Worm (Caenorhabditis elegans) whole organism, early embryonic: ENCODE measurements around the gene hum-6.

Experiments used
- B0310.2 ChIP-seq: sonication (generic microtip); optimal IDR thresholded peaks from 2 replicates; lab custom pipeline; 2016; ENCODE audit warnings: mild to moderate bottlenecking, missing genetic modification characterization, missing compliant biosample characterization
- F13C5.2 ChIP-seq: sonication (generic microtip); optimal IDR thresholded peaks from 2 replicates; lab custom pipeline; 2017; ENCODE audit warnings: mild to moderate bottlenecking, missing genetic modification characterization, inconsistent platforms, missing compliant biosample characterization
- aly-1 ChIP-seq: sonication (generic microtip); optimal IDR thresholded peaks from 2 replicates; lab custom pipeline; 2016; ENCODE audit warnings: missing genetic modification characterization, missing compliant biosample characterization
- ama-1 ChIP-seq: fragments of 150-350 bp; optimal IDR thresholded peaks from 2 replicates; lab custom pipeline; 2014
- ceh-13 ChIP-seq: fragments of 200-800 bp; sonication (Bioruptor generic); optimal IDR thresholded peaks from 2 replicates; lab custom pipeline; 2018; ENCODE audit warnings: mild to moderate bottlenecking, missing genetic modification characterization, missing compliant biosample characterization
- ceh-36 ChIP-seq: sonication (generic microtip); optimal IDR thresholded peaks from 2 replicates; lab custom pipeline; 2016; ENCODE audit warnings: missing genetic modification characterization, inconsistent platforms, missing compliant biosample characterization
- ets-7 ChIP-seq: sonication (generic microtip); optimal IDR thresholded peaks from 2 replicates; lab custom pipeline; 2016; ENCODE audit warnings: missing genotype, missing genetic modification characterization, missing compliant biosample characterization
- flt-1 ChIP-seq: fragments of 200-800 bp; sonication (Bioruptor generic); IDR thresholded peaks from 2 replicates; pipeline ENCODE4 v1.3.6; 2022; ENCODE audit warnings: missing genetic modification characterization, missing compliant biosample characterization
- hmbx-1 ChIP-seq: sonication (generic microtip); optimal IDR thresholded peaks from 2 replicates; lab custom pipeline; 2016; ENCODE audit warnings: mild to moderate bottlenecking, missing genetic modification characterization, missing compliant biosample characterization
- hmg-4 ChIP-seq: fragments of 200-800 bp; sonication (Bioruptor generic); optimal IDR thresholded peaks from 2 replicates; lab custom pipeline; 2018; ENCODE audit warnings: mild to moderate bottlenecking, missing genetic modification characterization, missing compliant biosample characterization
- hnd-1 ChIP-seq: sonication (generic microtip); optimal IDR thresholded peaks from 2 replicates; lab custom pipeline; 2016; ENCODE audit warnings: missing genetic modification characterization, missing compliant biosample characterization
- pes-1 ChIP-seq: fragments of 200-800 bp; sonication (Bioruptor generic); IDR thresholded peaks from 2 replicates; pipeline ENCODE4 v1.3.6; 2022; ENCODE audit warnings: missing genetic modification reagents, missing genetic modification characterization, missing compliant biosample characterization
- scrt-1 ChIP-seq: fragments of 200-800 bp; sonication (Bioruptor generic); IDR thresholded peaks from 2 replicates; pipeline ENCODE4 v1.3.6; 2022; ENCODE audit warnings: missing genetic modification characterization, missing compliant biosample characterization
- sea-1 ChIP-seq: fragments of 200-800 bp; sonication (Bioruptor generic); conservative IDR thresholded peaks from 2 replicates; pipeline ENCODE4 v1.3.6; 2022; ENCODE audit warnings: missing genetic modification characterization, missing compliant biosample characterization
- tbx-11 ChIP-seq: fragments of 200-800 bp; sonication (Bioruptor generic); IDR thresholded peaks from 2 replicates; pipeline ENCODE4 v1.3.6; 2022; ENCODE audit warnings: missing genetic modification characterization, missing compliant biosample characterization
- tbx-37 ChIP-seq: fragments of 200-800 bp; sonication (Bioruptor generic); conservative IDR thresholded peaks from 2 replicates; pipeline ENCODE4 v1.3.6; 2022; ENCODE audit warnings: missing genetic modification reagents, missing genetic modification characterization, missing compliant biosample characterization
- tra-4 ChIP-seq: sonication (generic microtip); optimal IDR thresholded peaks from 2 replicates; lab custom pipeline; 2017; ENCODE audit warnings: missing genetic modification characterization, missing compliant biosample characterization

hum-6 gene

DNA sequence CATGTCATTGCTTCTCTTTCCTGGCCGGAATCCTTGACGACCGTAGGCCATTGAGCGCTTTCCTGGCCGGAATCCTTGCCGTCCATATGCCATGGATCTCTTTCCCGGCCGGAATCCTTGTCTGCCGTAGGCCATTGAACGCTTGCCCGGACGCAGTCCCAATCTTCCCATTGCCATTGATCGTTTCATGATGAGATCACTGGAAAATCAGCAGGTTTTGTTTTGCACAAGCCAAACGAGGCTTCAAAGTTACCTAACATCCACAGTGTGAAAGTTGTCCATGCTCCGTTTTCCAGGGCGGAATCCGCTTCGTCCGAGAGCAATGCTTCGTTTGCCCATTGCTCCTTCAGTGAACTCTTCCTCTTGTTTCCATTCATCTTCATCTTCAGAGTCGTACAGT is 41.2 kb downstream of the hum-6 start:
- no peak for TF ChIP-seq ceh-36 (tag; lab: Kevin White, UChicago)
- TF ChIP-seq pes-1 (GFP tag; lab: Robert Waterston, UW), result no peak
- no peak for TF ChIP-seq ceh-13 (GFP tag; lab: Kevin White, UChicago)
- no peak for TF ChIP-seq scrt-1
- no peak for TF ChIP-seq tra-4 (tag; lab: Kevin White, UChicago)
- TF ChIP-seq ama-1 (lab: Kevin White, UChicago), result no peak
- TF ChIP-seq tbx-11 (GFP tag; lab: Robert Waterston, UW), result no peak
- TF ChIP-seq aly-1 (tag; lab: Kevin White, UChicago), result no peak
- TF ChIP-seq sea-1, result no peak
- TF ChIP-seq F13C5.2, result no peak
- no peak for TF ChIP-seq B0310.2 (tag; lab: Kevin White, UChicago)
- no peak for TF ChIP-seq hmbx-1 (tag; lab: Kevin White, UChicago)
- no peak for TF ChIP-seq flt-1 (GFP tag; lab: Robert Waterston, UW)
- TF ChIP-seq ets-7 (tag; lab: Kevin White, UChicago), result no peak
- no peak for TF ChIP-seq hmg-4 (GFP tag; lab: Kevin White, UChicago)
- no peak for TF ChIP-seq hnd-1 (tag; lab: Kevin White, UChicago)
- no peak for TF ChIP-seq tbx-37

DNA sequence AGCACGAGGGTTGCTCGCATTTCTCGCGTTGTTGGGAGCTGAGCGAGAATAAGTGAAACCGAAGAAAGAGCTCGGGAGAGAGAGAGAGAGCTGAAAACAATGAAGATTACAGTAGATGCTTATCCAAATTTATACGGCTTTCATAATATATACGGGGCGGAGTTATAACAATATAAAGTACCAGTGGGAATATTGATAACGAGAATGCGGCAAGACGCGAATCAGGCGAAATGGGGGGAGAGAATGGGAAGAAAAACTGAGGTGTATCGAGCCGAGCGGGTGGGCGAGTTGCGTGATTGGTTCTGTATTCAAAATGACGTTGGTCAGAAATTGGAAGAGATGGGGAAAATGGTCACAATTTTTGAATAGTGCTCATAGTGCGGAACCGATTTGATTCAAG is 41.8 kb downstream of the hum-6 start, which contains the start of gene nlp-2:
nlp-2 (minus strand) TSS at position 101 of the 400 bp plus-strand sequence.
- TF ChIP-seq ceh-36 (tag; lab: Kevin White, UChicago), result no peak
- TF ChIP-seq hmbx-1 (tag; lab: Kevin White, UChicago), result no peak
- TF ChIP-seq hmg-4 (GFP tag; lab: Kevin White, UChicago), result no peak
- TF ChIP-seq ets-7 (tag; lab: Kevin White, UChicago), result no peak
- no peak for TF ChIP-seq aly-1 (tag; lab: Kevin White, UChicago)
- no peak for TF ChIP-seq flt-1 (GFP tag; lab: Robert Waterston, UW)
- no peak for TF ChIP-seq sea-1
- no peak for TF ChIP-seq hnd-1 (tag; lab: Kevin White, UChicago)
- no peak for TF ChIP-seq tra-4 (tag; lab: Kevin White, UChicago)
- no peak for TF ChIP-seq tbx-11 (GFP tag; lab: Robert Waterston, UW)
- TF ChIP-seq tbx-37, result no peak
- no peak for TF ChIP-seq scrt-1
- no peak for TF ChIP-seq ama-1 (lab: Kevin White, UChicago)
- no peak for TF ChIP-seq B0310.2 (tag; lab: Kevin White, UChicago)
- TF ChIP-seq ceh-13 (GFP tag; lab: Kevin White, UChicago), result no peak
- TF ChIP-seq pes-1 (GFP tag; lab: Robert Waterston, UW), result no peak
- no peak for TF ChIP-seq F13C5.2

DNA sequence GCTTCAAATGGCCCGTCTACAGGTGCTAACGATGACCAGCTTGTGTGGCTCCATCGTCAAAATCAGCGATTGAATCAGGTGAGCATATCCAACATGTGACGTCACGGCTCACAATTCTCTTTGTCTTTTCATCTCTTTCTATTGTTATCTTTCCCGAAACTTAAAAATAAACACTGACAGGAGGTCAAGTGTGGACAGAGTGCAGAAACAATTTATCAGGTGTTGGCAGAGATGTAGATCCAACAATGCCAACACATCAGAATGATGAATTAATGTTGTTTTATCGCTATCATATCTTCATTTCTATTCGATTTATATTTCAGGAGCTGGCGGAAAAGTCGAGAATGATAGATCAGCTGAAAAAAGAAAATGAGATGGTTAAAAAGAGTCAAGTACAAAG is 45.1 kb downstream of the hum-6 start:
- TF ChIP-seq tbx-11 (GFP tag; lab: Robert Waterston, UW) (no peak), pes-1 (GFP tag; lab: Robert Waterston, UW) (no peak), hmg-4 (GFP tag; lab: Kevin White, UChicago) (no peak), tra-4 (tag; lab: Kevin White, UChicago) (no peak), ceh-13 (GFP tag; lab: Kevin White, UChicago) (no peak), F13C5.2 (no peak), B0310.2 (tag; lab: Kevin White, UChicago) (no peak), ets-7 (tag; lab: Kevin White, UChicago) (no peak), hnd-1 (tag; lab: Kevin White, UChicago) (no peak), tbx-37 (no peak), flt-1 (GFP tag; lab: Robert Waterston, UW) (no peak), scrt-1 (no peak), hmbx-1 (tag; lab: Kevin White, UChicago) (no peak), ama-1 (lab: Kevin White, UChicago) (no peak), aly-1 (tag; lab: Kevin White, UChicago) (no peak), sea-1 (no peak), ceh-36 (tag; lab: Kevin White, UChicago) (no peak)

- TF ChIP-seq hnd-1 (tag; lab: Kevin White, UChicago), result no peak
- no peak for TF ChIP-seq ama-1 (lab: Kevin White, UChicago)
- TF ChIP-seq ceh-13 (GFP tag; lab: Kevin White, UChicago), result no peak
- TF ChIP-seq tbx-37, result no peak
- no peak for TF ChIP-seq pes-1 (GFP tag; lab: Robert Waterston, UW)
- no peak for TF ChIP-seq B0310.2 (tag; lab: Kevin White, UChicago)
- TF ChIP-seq tbx-11 (GFP tag; lab: Robert Waterston, UW), result no peak
- TF ChIP-seq scrt-1, result no peak
- TF ChIP-seq F13C5.2, result no peak
Observed at ce11 chrX:2352929-2353328, 50.0 kb downstream of the hum-6 start.

DNA sequence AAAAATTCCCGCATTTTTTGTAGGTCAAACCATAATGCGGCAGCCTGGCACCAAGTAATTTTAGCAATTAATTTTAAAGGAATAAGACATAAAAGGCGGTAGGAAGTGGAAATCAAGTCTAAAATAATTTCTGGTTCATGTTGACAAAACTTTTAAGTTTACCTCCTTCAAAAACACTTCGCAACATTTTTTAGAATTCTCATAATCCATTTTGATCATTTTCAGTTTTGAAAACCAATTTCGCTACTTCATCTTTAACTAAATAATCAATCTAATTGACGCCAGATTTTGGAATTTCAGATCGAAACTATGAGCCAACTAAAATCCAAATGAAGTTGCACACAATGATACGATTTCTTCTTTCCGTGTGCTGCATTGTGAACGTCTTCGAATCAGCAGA is 56.9 kb downstream of the hum-6 start, which contains the start of gene lgc-40:
lgc-40 (plus strand) TSS at position 301 of the 400 bp plus-strand sequence.
- TF ChIP-seq scrt-1, result no peak

ce11 chrX:2362872-2363271 is 60.0 kb downstream of the hum-6 start:
- TF ChIP-seq flt-1 (GFP tag; lab: Robert Waterston, UW), result no peak
- no peak for TF ChIP-seq tbx-11 (GFP tag; lab: Robert Waterston, UW)
- TF ChIP-seq B0310.2 (tag; lab: Kevin White, UChicago), result no peak
- TF ChIP-seq ets-7 (tag; lab: Kevin White, UChicago), result no peak
- TF ChIP-seq ama-1 (lab: Kevin White, UChicago), result no peak
- TF ChIP-seq tbx-37, result no peak
